Worm (Caenorhabditis elegans) whole organism, L2 larva: ENCODE measurements around the gene fbxb-83.

Experiments
- C34F6.9 ChIP-seq: fragments of 150-350 bp; optimal IDR thresholded peaks from 2 replicates; lab custom pipeline; 2014; ENCODE audit warnings: missing biosample characterization, missing genetic modification characterization
- F13H6.1 ChIP-seq: sonication (generic microtip); optimal IDR thresholded peaks from 2 replicates; lab custom pipeline; 2016; ENCODE audit warnings: missing genetic modification characterization, missing compliant biosample characterization
- ceh-16 ChIP-seq: fragments of 150-350 bp; optimal IDR thresholded peaks from 2 replicates; lab custom pipeline; 2014; ENCODE audit warnings: missing biosample characterization, missing genetic modification characterization
- elt-1 ChIP-seq: fragments of 150-350 bp; optimal IDR thresholded peaks from 2 replicates; lab custom pipeline; 2014; ENCODE audit warnings: missing biosample characterization, missing genetic modification characterization
- lin-11 ChIP-seq: fragments of 150-350 bp; sonication (generic microtip); optimal IDR thresholded peaks from 2 replicates; lab custom pipeline; 2014; ENCODE audit warnings: missing biosample characterization, missing genetic modification characterization, inconsistent platforms, mixed read lengths
- lin-13 ChIP-seq: fragments of 150-350 bp; optimal IDR thresholded peaks from 2 replicates; lab custom pipeline; 2014; ENCODE audit warnings: missing biosample characterization, missing genetic modification reagents, missing genetic modification characterization
- lsy-2 ChIP-seq, 2 experiments: fragments of 150-350 bp in 1 of 2; sonication (generic microtip) in 1 of 2; optimal IDR thresholded peaks; 2 replicates each; lab custom pipeline; 2014 to 2017; ENCODE audit warnings: missing biosample characterization in 2 of 2, missing genetic modification characterization in 2 of 2
- nhr-11 ChIP-seq: fragments of 150-350 bp; optimal IDR thresholded peaks from 2 replicates; lab custom pipeline; 2014; ENCODE audit warnings: missing biosample characterization, missing genetic modification characterization
- nhr-21 ChIP-seq: fragments of 150-350 bp; optimal IDR thresholded peaks from 2 replicates; lab custom pipeline; 2014; ENCODE audit warnings: missing biosample characterization, missing genetic modification characterization
- nhr-237 ChIP-seq: fragments of 150-350 bp; optimal IDR thresholded peaks from 2 replicates; lab custom pipeline; 2014; ENCODE audit warnings: missing biosample characterization, missing genetic modification characterization
- nhr-25 ChIP-seq: fragments of 150-350 bp; sonication (generic microtip); optimal IDR thresholded peaks from 3 replicates; lab custom pipeline; 2014; ENCODE audit warnings: missing biosample characterization, missing genetic modification characterization
- nhr-6 ChIP-seq: fragments of 150-350 bp; optimal IDR thresholded peaks from 2 replicates; lab custom pipeline; 2014; ENCODE audit warnings: missing biosample characterization, missing genetic modification characterization
- peb-1 ChIP-seq: fragments of 150-350 bp; optimal IDR thresholded peaks from 2 replicates; lab custom pipeline; 2014; ENCODE audit warnings: missing biosample characterization, missing genetic modification characterization
- sem-4 ChIP-seq: fragments of 150-350 bp; optimal IDR thresholded peaks from 2 replicates; lab custom pipeline; 2014; ENCODE audit warnings: missing biosample characterization, missing genetic modification reagents, missing genetic modification characterization
- sma-3 ChIP-seq: sonication (generic microtip); optimal IDR thresholded peaks from 2 replicates; lab custom pipeline; 2016; ENCODE audit warnings: missing genetic modification reagents, missing genetic modification characterization, missing compliant biosample characterization
- sma-9 ChIP-seq, 2 experiments: fragments of 150-350 bp in 1 of 2; sonication (generic microtip) in 1 of 2; optimal IDR thresholded peaks; 2 replicates each; lab custom pipeline; 2014 to 2016; ENCODE audit warnings: missing genetic modification characterization in 2 of 2, mild to moderate bottlenecking in 1 of 2, missing biosample characterization in 1 of 2, missing compliant biosample characterization in 1 of 2, missing genetic modification reagents in 1 of 2, moderate library complexity in 1 of 2
- unc-39 ChIP-seq: fragments of 150-350 bp; optimal IDR thresholded peaks from 2 replicates; lab custom pipeline; 2014; ENCODE audit warnings: missing biosample characterization, missing genetic modification characterization
- unc-55 ChIP-seq: fragments of 150-350 bp; sonication (generic microtip); optimal IDR thresholded peaks from 3 replicates; lab custom pipeline; 2014; ENCODE audit warnings: missing biosample characterization, missing genetic modification reagents, missing genetic modification characterization
- zag-1 ChIP-seq: fragments of 150-350 bp; optimal IDR thresholded peaks from 2 replicates; lab custom pipeline; 2014; ENCODE audit warnings: missing biosample characterization, missing genetic modification characterization
- ztf-11 ChIP-seq: sonication (generic microtip); optimal IDR thresholded peaks from 2 replicates; lab custom pipeline; 2017; ENCODE audit warnings: missing biosample characterization, missing genetic modification characterization

Gene fbxb-83

DNA sequence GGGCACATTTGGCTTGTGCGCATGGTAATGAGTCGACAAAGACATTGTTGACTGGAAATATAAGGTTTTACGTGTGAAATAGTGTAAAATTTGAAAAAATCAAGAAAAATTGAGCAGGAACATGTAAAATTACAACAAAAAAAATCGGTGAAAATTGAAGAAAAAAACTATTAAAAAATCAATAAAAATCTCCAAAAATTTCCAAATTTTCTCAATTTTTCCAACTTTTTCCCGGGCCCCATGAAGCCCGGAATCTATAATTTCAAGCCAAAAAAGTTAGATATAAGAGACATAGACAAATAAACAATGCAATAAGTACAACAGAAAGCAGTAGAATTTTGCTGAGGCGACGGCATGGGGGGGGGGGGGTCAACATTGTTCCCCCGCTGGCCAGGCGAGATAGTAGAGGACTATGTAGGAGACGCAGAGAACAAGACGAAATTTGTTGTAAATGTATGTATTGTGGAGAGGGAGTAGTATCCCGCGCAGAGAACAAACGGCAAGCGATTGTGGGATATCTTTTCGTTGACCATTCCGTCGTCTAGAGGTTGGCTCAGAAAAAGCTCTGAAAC lies 50.2 kb downstream of the fbxb-83 start, which contains the start of gene pat-4:
Gene pat-4 (minus strand): TSS at position 51 of the 572 bp plus-strand sequence.
- peak; percentile 17 for TF ChIP-seq unc-55 (GFP tag; lab: Kevin White, UChicago)
- TF ChIP-seq lsy-2 (tag; optimal IDR thresholded peaks at IDR 0.05; lab: Kevin White, UChicago): no peak
- TF ChIP-seq nhr-11 (tag; lab: Kevin White, UChicago): no peak
- no peak for TF ChIP-seq lin-13
- no peak for TF ChIP-seq lin-11 (tag; lab: Kevin White, UChicago)
- peak; percentile 38 for TF ChIP-seq ceh-16 (tag; lab: Kevin White, UChicago)
- no peak for TF ChIP-seq peb-1 (tag; lab: Kevin White, UChicago)
- peak; percentile 29 for TF ChIP-seq sma-3
- peak; percentile 25 for TF ChIP-seq nhr-25 (tag; lab: Kevin White, UChicago)
- TF ChIP-seq nhr-21 (tag; lab: Kevin White, UChicago): no peak
- TF ChIP-seq F13H6.1: peak; percentile 72
- TF ChIP-seq sma-9 (GFP tag; optimal IDR thresholded peaks at IDR 0.05; lab: Kevin White, UChicago): peak; percentile 36
- no peak for TF ChIP-seq sma-9 (tag; optimal IDR thresholded peaks at IDR 0.05; lab: Kevin White, UChicago)
- TF ChIP-seq elt-1 (tag; lab: Kevin White, UChicago): no peak
- no peak for TF ChIP-seq nhr-237 (tag; lab: Kevin White, UChicago)
- no peak for TF ChIP-seq nhr-6
- TF ChIP-seq sem-4: no peak
- TF ChIP-seq zag-1 (tag; lab: Kevin White, UChicago): no peak
- peak; percentile 20 for TF ChIP-seq C34F6.9
- no peak for TF ChIP-seq unc-39
- no peak for TF ChIP-seq ztf-11 (tag; lab: Kevin White, UChicago)
